Worm (Caenorhabditis elegans) whole organism, L4/young adult: ENCODE results near the gene C32C4.16.

Experiments used
- W03F9.2 ChIP-seq: fragments of 150-350 bp; optimal IDR thresholded peaks from 2 replicates; lab custom pipeline; 2014; ENCODE audit warnings: missing biosample characterization, missing genetic modification characterization
- dao-5 ChIP-seq: sonication (generic microtip); optimal IDR thresholded peaks from 2 replicates; lab custom pipeline; 2016; ENCODE audit warnings: missing genotype, missing genetic modification characterization, moderate library complexity, missing compliant biosample characterization
- him-1 ChIP-seq: sonication (generic microtip); optimal IDR thresholded peaks from 2 replicates; lab custom pipeline; 2016; ENCODE audit warnings: missing genotype, missing genetic modification reagents, missing genetic modification characterization, missing compliant biosample characterization

DNA sequence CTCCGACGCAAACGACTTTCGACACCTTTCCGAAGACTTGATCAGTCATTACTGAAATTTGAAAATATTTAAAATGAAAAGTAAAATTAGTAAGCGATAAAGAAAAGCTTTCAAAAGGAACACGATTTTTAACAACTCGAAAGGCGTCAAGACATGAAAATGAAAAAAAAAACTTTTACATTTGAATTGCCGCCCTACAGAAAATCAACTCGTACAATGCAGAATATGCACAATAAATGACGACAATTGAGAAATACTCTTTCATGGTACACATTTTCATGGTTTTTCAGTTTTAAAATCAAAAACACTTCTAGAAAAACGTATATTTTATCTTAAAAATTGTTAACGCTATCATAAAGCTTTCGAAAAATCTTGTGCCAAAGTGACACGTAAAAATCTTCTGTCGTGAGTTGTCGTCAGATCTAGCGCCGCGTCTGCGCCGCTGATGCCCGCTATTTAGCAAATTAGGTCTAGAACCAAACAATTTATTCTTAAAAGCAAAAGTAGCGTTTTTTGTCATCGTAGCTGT, 14.1 kb downstream of the C32C4.16 start, which contains the start of gene sqv-4:
- TF ChIP-seq him-1 (tag; lab: Kevin White, UChicago) (no peak), dao-5 (tag; lab: Kevin White, UChicago) (no peak), W03F9.2 (tag; lab: Kevin White, UChicago) (peak; percentile 32)
